Fruit fly (Drosophila melanogaster): ENCODE measurements around the gene Vha100-1.

Gene Vha100-1

dm6 chr3R:29089662-29090007 is 41.4 kb upstream of the Vha100-1 start (continued):
- TF ChIP-seq CG17802 (tag; optimal IDR thresholded peaks at IDR 0.05) (no peak), klu (GFP tag; IDR thresholded peaks at IDR 0.05) (peak; percentile 57; the same call in 1 of the 2 replicates), jigr1 (GFP tag; IDR thresholded peaks at IDR 0.05) (no peak), CG17912 (GFP tag; optimal IDR thresholded peaks at IDR 0.05) (no peak), unpg (GFP tag; optimal IDR thresholded peaks at IDR 0.05) (no peak), CG9817 (tag; optimal IDR thresholded peaks at IDR 0.05) (peak; percentile 12), CG4360 (GFP tag; IDR thresholded peaks at IDR 0.05) (no peak), D19B (GFP tag; optimal IDR thresholded peaks at IDR 0.05) (peak; percentile 27), HLHmδ (GFP tag; optimal IDR thresholded peaks at IDR 0.05) (no peak), CG4424 (GFP tag; optimal IDR thresholded peaks at IDR 0.05) (peak; percentile 43), CG30020 (tag; optimal IDR thresholded peaks at IDR 0.05) (no peak), cwo (GFP tag; optimal IDR thresholded peaks at IDR 0.05) (peak; percentile 49), eyg (GFP tag; optimal IDR thresholded peaks at IDR 0.05) (peak; percentile 39), Six4 (GFP tag; optimal IDR thresholded peaks at IDR 0.05) (peak; percentile 44), jing (GFP tag; optimal IDR thresholded peaks at IDR 0.05) (no peak), CG2678 (tag; optimal IDR thresholded peaks at IDR 0.05) (peak; percentile 75), B-H2 (GFP tag; optimal IDR thresholded peaks at IDR 0.05) (no peak), CG6854 (GFP tag; optimal IDR thresholded peaks at IDR 0.05) (peak; percentile 50), ssp (GFP tag; IDR thresholded peaks at IDR 0.05) (peak; percentile 27; the same call in 1 of the 2 replicates), CrebB (tag; optimal IDR thresholded peaks at IDR 0.05) (no peak), HLH3B (GFP tag; IDR thresholded peaks at IDR 0.05) (peak; percentile 35; the same call in 1 of the 2 replicates), CG1792 (GFP tag; optimal IDR thresholded peaks at IDR 0.05) (no peak), CG32772 (GFP tag; IDR thresholded peaks at IDR 0.05) (peak; percentile 55; the same call in 1 of the 2 replicates), CG1832 (GFP tag; optimal IDR thresholded peaks at IDR 0.05) (no peak), ara (GFP tag; IDR thresholded peaks at IDR 0.05) (no peak), CG17361 (GFP tag; IDR thresholded peaks at IDR 0.05) (peak; percentile 52; the same call in 1 of the 3 replicates), CG42726 (GFP tag; IDR thresholded peaks at IDR 0.05; ENCODE audit: partially characterized antibody) (no peak), CG10565 (GFP tag; optimal IDR thresholded peaks at IDR 0.05) (no peak), nerfin-1 (tag; optimal IDR thresholded peaks at IDR 0.05) (peak; percentile 52), caup (GFP tag; optimal IDR thresholded peaks at IDR 0.05; ENCODE audit: severe bottlenecking) (peak; percentile 29), twi (tag; optimal IDR thresholded peaks at IDR 0.05) (no peak), ash1 (GFP tag; optimal IDR thresholded peaks at IDR 0.05) (no peak), fd64A (GFP tag; optimal IDR thresholded peaks at IDR 0.05) (no peak), NfI (GFP tag; optimal IDR thresholded peaks at IDR 0.05) (no peak), CG15601 (tag; optimal IDR thresholded peaks at IDR 0.05) (no peak), CG4854 (GFP tag; optimal IDR thresholded peaks at IDR 0.05) (no peak), Poxn (GFP tag; IDR thresholded peaks at IDR 0.05) (no peak), CG11456 (GFP tag; IDR thresholded peaks at IDR 0.05) (0 out of 3 replicates have a peak, but pooled peaks have one; percentile 41)

dm6 chr3R:29091609-29092008 is 39.4 kb upstream of the Vha100-1 start:
- TF ChIP-seq Med (GFP tag) (peak; percentile 15), zf30C (GFP tag; optimal IDR thresholded peaks at IDR 0.05) (no peak), CG18619 (GFP tag; optimal IDR thresholded peaks at IDR 0.05) (no peak), Optix (GFP tag; IDR thresholded peaks at IDR 0.05) (0 out of 3 replicates have a peak, but pooled peaks have one; percentile 17), CG10267 (tag; optimal IDR thresholded peaks at IDR 0.05) (no peak), Atf-2 (GFP tag; optimal IDR thresholded peaks at IDR 0.05) (no peak), Hr51 (GFP tag; optimal IDR thresholded peaks at IDR 0.05) (no peak), eve (GFP tag; optimal IDR thresholded peaks at IDR 0.05) (no peak), cg (GFP tag; optimal IDR thresholded peaks at IDR 0.05) (no peak), sens (GFP tag) (peak; percentile 29), vnd (GFP tag; IDR thresholded peaks at IDR 0.05; ENCODE audit: partially characterized antibody) (no peak), CG32772 (GFP tag; IDR thresholded peaks at IDR 0.05) (no peak), CG10654 (GFP tag; optimal IDR thresholded peaks at IDR 0.05) (no peak), bsh (GFP tag; optimal IDR thresholded peaks at IDR 0.05) (peak in 1 of 2 experiments; percentile 12), Chrac-16 (GFP tag; optimal IDR thresholded peaks at IDR 0.05) (no peak), so (GFP tag; IDR thresholded peaks at IDR 0.05) (no peak)
